Fruit fly (Drosophila melanogaster) S2 (cell line): Measurements from ENCODE around the gene CG43293.

Experiments
- CG8478 ChIP-seq: fragments of >200 bp; optimal IDR thresholded peaks from 2 replicates; lab custom pipeline; 2018
- CTCF ChIP-seq, 2 experiments: fragments of >200 bp; optimal IDR thresholded peaks; 2 replicates each; lab custom pipeline; 2018

dm6 chr3L:6216787-6217078 is 31.7 kb downstream of the CG43293 start:
- TF ChIP-seq CTCF (optimal IDR thresholded peaks at IDR 0.05; lab: Kevin White, UChicago), result no peak
- TF ChIP-seq CG8478 (lab: Kevin White, UChicago), result no peak
